Worm (Caenorhabditis elegans) whole organism, L1 larva: ENCODE results near the gene srp-3.

Source experiments
- C04F5.9 ChIP-seq: sonication (generic microtip); optimal IDR thresholded peaks from 2 replicates; lab custom pipeline; 2016; ENCODE audit warnings: missing genetic modification characterization, missing compliant biosample characterization
- C16A3.4 ChIP-seq: fragments of 150-350 bp; optimal IDR thresholded peaks from 2 replicates; lab custom pipeline; 2014; ENCODE audit warnings: missing biosample characterization, missing genetic modification characterization
- F16B12.6 ChIP-seq: fragments of 150-350 bp; optimal IDR thresholded peaks from 2 replicates; lab custom pipeline; 2014; ENCODE audit warnings: missing biosample characterization, missing genetic modification characterization
- Y116A8C.19 ChIP-seq: sonication (generic microtip); optimal IDR thresholded peaks from 2 replicates; lab custom pipeline; 2016; ENCODE audit warnings: missing compliant biosample characterization, missing genetic modification characterization, borderline replicate concordance
- ama-1 ChIP-seq: fragments of 150-350 bp; optimal IDR thresholded peaks from 2 replicates; lab custom pipeline; 2014
- blmp-1 ChIP-seq: fragments of 150-350 bp; optimal IDR thresholded peaks from 2 replicates; lab custom pipeline; 2014; ENCODE audit warnings: missing biosample characterization, missing genetic modification characterization
- ceh-8 ChIP-seq: fragments of 200-800 bp; sonication (Bioruptor generic); optimal IDR thresholded peaks from 2 replicates; lab custom pipeline; 2018; ENCODE audit warnings: mild to moderate bottlenecking, missing genetic modification characterization, moderate library complexity, missing compliant biosample characterization
- ceh-82 ChIP-seq, 3 experiments: fragments of 150-350 bp in 1 of 3; sonication (generic microtip) in 2 of 3; optimal IDR thresholded peaks; 2 replicates each; lab custom pipeline; 2014 to 2017; ENCODE audit warnings: missing biosample characterization in 3 of 3, missing genetic modification characterization in 3 of 3
- ceh-88 ChIP-seq: fragments of 200-800 bp; sonication (Bioruptor generic); IDR thresholded peaks from 2 replicates; pipeline ENCODE4 v1.3.6; 2022; ENCODE audit warnings: missing genetic modification characterization, missing compliant biosample characterization
- dpl-1 ChIP-seq, 3 experiments: fragments of 150-350 bp in 2 of 3; sonication (generic microtip) in 1 of 3; optimal IDR thresholded peaks; 2 replicates each; lab custom pipeline; 2014 to 2017; ENCODE audit warnings: missing biosample characterization in 3 of 3, missing genetic modification characterization in 3 of 3, missing genetic modification reagents in 3 of 3
- dsc-1 ChIP-seq: sonication (generic microtip); optimal IDR thresholded peaks from 2 replicates; lab custom pipeline; 2016; ENCODE audit warnings: mild to moderate bottlenecking, missing genetic modification characterization, missing compliant biosample characterization
- efl-1 ChIP-seq, 4 experiments: fragments of 150-350 bp; optimal IDR thresholded peaks in 3 of 4; peaks in 1 of 4; 1 replicate in 1 of 4; 2 replicates in 3 of 4; lab custom pipeline; 2014; ENCODE audit warnings: missing biosample characterization in 2 of 4, missing genetic modification characterization in 2 of 4, missing genetic modification reagents in 2 of 4
- efl-3 ChIP-seq: fragments of 200-800 bp; sonication (Bioruptor generic); optimal IDR thresholded peaks from 2 replicates; lab custom pipeline; 2018; ENCODE audit warnings: mild to moderate bottlenecking, missing genetic modification characterization, missing compliant biosample characterization
- egl-27 ChIP-seq, 2 experiments: fragments of 150-350 bp in 1 of 2; sonication (generic microtip); optimal IDR thresholded peaks; 3 replicates each; lab custom pipeline; 2017 to 2018; ENCODE audit warnings: missing biosample characterization in 2 of 2, missing genetic modification characterization in 2 of 2, missing genetic modification reagents in 2 of 2
- elt-2 ChIP-seq: sonication (generic microtip); optimal IDR thresholded peaks from 2 replicates; lab custom pipeline; 2016; ENCODE audit warnings: missing genetic modification characterization, mild to moderate bottlenecking, inconsistent platforms, missing compliant biosample characterization, missing genetic modification reagents
- elt-3 ChIP-seq, 6 experiments: fragments of 150-350 bp in 1 of 6; sonication (generic microtip); optimal IDR thresholded peaks; 2 replicates each; lab custom pipeline; 2017 to 2018; ENCODE audit warnings: missing biosample characterization in 6 of 6, missing genetic modification characterization in 6 of 6, inconsistent platforms in 1 of 6
- fkh-10 ChIP-seq: sonication (generic microtip); optimal IDR thresholded peaks from 2 replicates; lab custom pipeline; 2017; ENCODE audit warnings: missing biosample characterization, missing genetic modification reagents, missing genetic modification characterization
- fkh-8 ChIP-seq: sonication (generic microtip); optimal IDR thresholded peaks from 2 replicates; lab custom pipeline; 2016; ENCODE audit warnings: mild to moderate bottlenecking, missing genetic modification characterization, missing compliant biosample characterization
- fos-1 ChIP-seq: fragments of 150-350 bp; optimal IDR thresholded peaks from 2 replicates; lab custom pipeline; 2014; ENCODE audit warnings: missing biosample characterization, missing genetic modification characterization
- hlh-4 ChIP-seq: sonication (generic microtip); optimal IDR thresholded peaks from 2 replicates; lab custom pipeline; 2016; ENCODE audit warnings: mild to moderate bottlenecking, missing genetic modification characterization, missing compliant biosample characterization
- hpl-2 ChIP-seq: fragments of 150-350 bp; optimal IDR thresholded peaks from 2 replicates; lab custom pipeline; 2014; ENCODE audit warnings: missing biosample characterization, missing genetic modification reagents, missing genetic modification characterization
- irx-1 ChIP-seq: sonication (generic microtip); optimal IDR thresholded peaks from 2 replicates; lab custom pipeline; 2016; ENCODE audit warnings: missing genetic modification characterization, missing compliant biosample characterization
- isw-1 ChIP-seq: fragments of 200-800 bp; sonication (Bioruptor generic); IDR thresholded peaks from 2 replicates; pipeline ENCODE4 v1.3.6; 2022; ENCODE audit warnings: missing genetic modification characterization, missing compliant biosample characterization
- jun-1 ChIP-seq: fragments of 150-350 bp; optimal IDR thresholded peaks from 2 replicates; lab custom pipeline; 2014; ENCODE audit warnings: missing biosample characterization, missing genetic modification reagents, missing genetic modification characterization
- lin-13 ChIP-seq: fragments of 150-350 bp; optimal IDR thresholded peaks from 2 replicates; lab custom pipeline; 2014; ENCODE audit warnings: missing biosample characterization, missing genetic modification reagents, missing genetic modification characterization
- lin-14 ChIP-seq: fragments of 200-800 bp; sonication (Bioruptor generic); optimal IDR thresholded peaks from 2 replicates; lab custom pipeline; 2018; ENCODE audit warnings: mild to moderate bottlenecking, missing genetic modification characterization, moderate library complexity, missing compliant biosample characterization
- lin-35 ChIP-seq, 2 experiments: fragments of 150-350 bp; optimal IDR thresholded peaks; 2 replicates each; lab custom pipeline; 2014; ENCODE audit warnings: missing biosample characterization in 2 of 2, missing genetic modification characterization in 2 of 2, missing genetic modification reagents in 2 of 2
- lir-3 ChIP-seq: sonication (generic microtip); optimal IDR thresholded peaks from 2 replicates; lab custom pipeline; 2016; ENCODE audit warnings: mild to moderate bottlenecking, missing genetic modification characterization, moderate library complexity, missing compliant biosample characterization; ENCODE audit not compliant: poor library complexity
- lsy-2 ChIP-seq, 2 experiments: fragments of 150-350 bp; optimal IDR thresholded peaks; 2 replicates each; lab custom pipeline; 2014; ENCODE audit warnings: missing biosample characterization in 2 of 2, missing genetic modification characterization in 2 of 2
- mdl-1 ChIP-seq, 2 experiments: fragments of 150-350 bp; optimal IDR thresholded peaks; 2 replicates each; lab custom pipeline; 2014 to 2017; ENCODE audit warnings: missing biosample characterization in 2 of 2, missing genetic modification characterization in 2 of 2, inconsistent platforms in 1 of 2
- mef-2 ChIP-seq: fragments of 150-350 bp; optimal IDR thresholded peaks from 2 replicates; lab custom pipeline; 2014; ENCODE audit warnings: missing biosample characterization, missing genetic modification characterization
- mep-1 ChIP-seq: fragments of 150-350 bp; optimal IDR thresholded peaks from 2 replicates; lab custom pipeline; 2014; ENCODE audit warnings: missing biosample characterization, missing genetic modification characterization
- nhr-12 ChIP-seq: sonication (generic microtip); optimal IDR thresholded peaks from 2 replicates; lab custom pipeline; 2017; ENCODE audit warnings: missing biosample characterization, missing genetic modification characterization
- nhr-20 ChIP-seq: sonication (generic microtip); optimal IDR thresholded peaks from 2 replicates; lab custom pipeline; 2016; ENCODE audit warnings: mild to moderate bottlenecking, missing genetic modification characterization, missing compliant biosample characterization
- nhr-47 ChIP-seq: sonication (generic microtip); optimal IDR thresholded peaks from 2 replicates; lab custom pipeline; 2016; ENCODE audit warnings: mild to moderate bottlenecking, missing genetic modification characterization, moderate library complexity, missing compliant biosample characterization
- nhr-71 ChIP-seq: sonication (generic microtip); optimal IDR thresholded peaks from 2 replicates; lab custom pipeline; 2016; ENCODE audit warnings: mild to moderate bottlenecking, missing genetic modification characterization, moderate library complexity, missing compliant biosample characterization
- nhr-76 ChIP-seq: sonication (generic microtip); optimal IDR thresholded peaks from 2 replicates; lab custom pipeline; 2017; ENCODE audit warnings: missing biosample characterization, missing genetic modification characterization
- nhr-84 ChIP-seq: sonication (generic microtip); optimal IDR thresholded peaks from 2 replicates; lab custom pipeline; 2017; ENCODE audit warnings: missing biosample characterization, missing genetic modification characterization
- pqm-1 ChIP-seq: sonication (generic microtip); optimal IDR thresholded peaks from 3 replicates; lab custom pipeline; 2017; ENCODE audit warnings: missing biosample characterization, missing genetic modification characterization
- skn-1 ChIP-seq: fragments of 150-350 bp; optimal IDR thresholded peaks from 2 replicates; lab custom pipeline; 2014; ENCODE audit warnings: missing biosample characterization, missing genetic modification characterization
- snpc-4 ChIP-seq: fragments of 150-350 bp; optimal IDR thresholded peaks from 2 replicates; lab custom pipeline; 2014; ENCODE audit warnings: missing biosample characterization, missing genetic modification characterization
- snu-23 ChIP-seq: sonication (generic microtip); optimal IDR thresholded peaks from 2 replicates; lab custom pipeline; 2016; ENCODE audit warnings: missing genetic modification characterization, missing compliant biosample characterization
- sox-4 ChIP-seq: sonication (generic microtip); optimal IDR thresholded peaks from 2 replicates; lab custom pipeline; 2016; ENCODE audit warnings: missing genetic modification characterization, missing compliant biosample characterization
- sptf-1 ChIP-seq: fragments of 150-350 bp; optimal IDR thresholded peaks from 2 replicates; lab custom pipeline; 2014; ENCODE audit warnings: missing biosample characterization, missing genetic modification characterization
- unc-30 ChIP-seq: sonication (generic microtip); optimal IDR thresholded peaks from 2 replicates; lab custom pipeline; 2017; ENCODE audit warnings: missing biosample characterization, missing genetic modification characterization
- unc-62 ChIP-seq: fragments of 150-350 bp; optimal IDR thresholded peaks from 2 replicates; lab custom pipeline; 2014; ENCODE audit warnings: missing biosample characterization, missing genetic modification reagents, missing genetic modification characterization
- xbp-1 ChIP-seq: sonication (generic microtip); optimal IDR thresholded peaks from 2 replicates; lab custom pipeline; 2016; ENCODE audit warnings: missing genetic modification characterization, missing compliant biosample characterization
- zag-1 ChIP-seq: fragments of 150-350 bp; optimal IDR thresholded peaks from 2 replicates; lab custom pipeline; 2014; ENCODE audit warnings: missing biosample characterization, missing genetic modification characterization
- ztf-11 ChIP-seq, 2 experiments: sonication (generic microtip); optimal IDR thresholded peaks; 2 replicates each; lab custom pipeline; 2016 to 2017; ENCODE audit warnings: missing genetic modification characterization in 2 of 2, missing biosample characterization in 1 of 2, missing compliant biosample characterization in 1 of 2
- ztf-4 ChIP-seq: fragments of 150-350 bp; optimal IDR thresholded peaks from 2 replicates; lab custom pipeline; 2014; ENCODE audit warnings: missing biosample characterization, missing genetic modification characterization

Gene srp-3

ce11 chrV:1943465-1943864 lies 34.8 kb downstream of the srp-3 start (continued):
- no peak for TF ChIP-seq mef-2 (tag; lab: Kevin White, UChicago)
- TF ChIP-seq isw-1 (GFP tag; lab: Robert Waterston, UW): peak; percentile 8; the same call in 1 of the 2 replicates
- TF ChIP-seq elt-2 (tag; lab: Kevin White, UChicago): no peak
- peak; percentile 35 for TF ChIP-seq ceh-8
- TF ChIP-seq ztf-4 (tag; lab: Kevin White, UChicago): no peak
- TF ChIP-seq snu-23 (GFP tag; lab: Kevin White, UChicago): peak; percentile 27
- TF ChIP-seq efl-1 (optimal IDR thresholded peaks at IDR 0.05; lab: Kevin White, UChicago): peak in 1 of 2 experiments; percentile 20
- TF ChIP-seq efl-1 (GFP tag; optimal IDR thresholded peaks at IDR 0.05 in 1 of 2; lab: Kevin White, UChicago): no peak
- peak in 1 of 2 experiments; percentile 1 for TF ChIP-seq mdl-1 (tag; optimal IDR thresholded peaks at IDR 0.05; lab: Kevin White, UChicago)
- no peak for TF ChIP-seq C16A3.4 (tag; lab: Kevin White, UChicago)
- TF ChIP-seq fkh-10 (GFP tag; lab: Kevin White, UChicago): peak; percentile 57
- TF ChIP-seq unc-62 (GFP tag; lab: Kevin White, UChicago): no peak
- TF ChIP-seq lsy-2 (tag; optimal IDR thresholded peaks at IDR 0.05; lab: Kevin White, UChicago): peak in 1 of 2 experiments; percentile 9
- no peak for TF ChIP-seq elt-3 (tag; optimal IDR thresholded peaks at IDR 0.05; lab: Kevin White, UChicago)
- TF ChIP-seq hpl-2 (GFP tag; lab: Kevin White, UChicago): no peak
- TF ChIP-seq ama-1: no peak
- TF ChIP-seq snpc-4 (tag; lab: Kevin White, UChicago): no peak
- TF ChIP-seq dsc-1 (tag; lab: Kevin White, UChicago): no peak
- no peak for TF ChIP-seq egl-27 (tag; optimal IDR thresholded peaks at IDR 0.05; lab: Kevin White, UChicago)
- no peak for TF ChIP-seq dpl-1 (GFP tag; optimal IDR thresholded peaks at IDR 0.05; lab: Kevin White, UChicago)
- TF ChIP-seq xbp-1 (tag; lab: Kevin White, UChicago): peak; percentile 36
- no peak for TF ChIP-seq sptf-1 (tag; lab: Kevin White, UChicago)
- no peak for TF ChIP-seq efl-3 (GFP tag; lab: Kevin White, UChicago)
- TF ChIP-seq ceh-82 (tag; optimal IDR thresholded peaks at IDR 0.05; lab: Kevin White, UChicago): peak in 1 of 3 experiments; percentile 47
- TF ChIP-seq nhr-47 (tag; lab: Kevin White, UChicago): peak; percentile 52
- TF ChIP-seq mep-1 (tag; lab: Kevin White, UChicago): no peak
- TF ChIP-seq skn-1: no peak
- TF ChIP-seq nhr-84 (tag; lab: Kevin White, UChicago): no peak
- no peak for TF ChIP-seq jun-1 (tag; lab: Kevin White, UChicago)
- TF ChIP-seq pqm-1 (tag; lab: Kevin White, UChicago): no peak
- TF ChIP-seq sox-4 (tag; lab: Kevin White, UChicago): no peak

- no peak for TF ChIP-seq unc-30 (tag; lab: Kevin White, UChicago)
- TF ChIP-seq ztf-11 (tag; optimal IDR thresholded peaks at IDR 0.05; lab: Kevin White, UChicago): no peak
- TF ChIP-seq Y116A8C.19 (tag; lab: Kevin White, UChicago): no peak
- TF ChIP-seq irx-1 (tag; lab: Kevin White, UChicago): no peak
- TF ChIP-seq lin-14 (GFP tag; lab: Kevin White, UChicago): peak; percentile 26
- TF ChIP-seq lin-13 (GFP tag; lab: Kevin White, UChicago): no peak
- TF ChIP-seq nhr-20 (tag; lab: Kevin White, UChicago): no peak
- TF ChIP-seq egl-27 (tag; optimal IDR thresholded peaks at IDR 0.05; lab: Kevin White, UChicago): no peak
- TF ChIP-seq unc-62 (GFP tag; lab: Kevin White, UChicago): no peak
- no peak for TF ChIP-seq blmp-1
- TF ChIP-seq sptf-1 (tag; lab: Kevin White, UChicago): no peak
- no peak for TF ChIP-seq C04F5.9 (tag; lab: Kevin White, UChicago)
- TF ChIP-seq C16A3.4 (tag; lab: Kevin White, UChicago): no peak
- no peak for TF ChIP-seq xbp-1 (tag; lab: Kevin White, UChicago)
- no peak for TF ChIP-seq skn-1
- TF ChIP-seq nhr-47 (tag; lab: Kevin White, UChicago): peak; percentile 23
- no peak for TF ChIP-seq jun-1 (tag; lab: Kevin White, UChicago)
- TF ChIP-seq ceh-8: peak; percentile 76
- TF ChIP-seq lir-3 (tag; lab: Kevin White, UChicago): no peak
- TF ChIP-seq fkh-8 (tag; lab: Kevin White, UChicago): peak; percentile 53
- TF ChIP-seq nhr-76: no peak
- TF ChIP-seq mep-1 (tag; lab: Kevin White, UChicago): no peak
- no peak for TF ChIP-seq zag-1 (tag; lab: Kevin White, UChicago)
- no peak for TF ChIP-seq mdl-1 (tag; optimal IDR thresholded peaks at IDR 0.05; lab: Kevin White, UChicago)
- TF ChIP-seq ceh-88 (GFP tag; lab: Robert Waterston, UW): no peak
- peak; percentile 10 for TF ChIP-seq nhr-71 (tag; lab: Kevin White, UChicago)
- TF ChIP-seq hlh-4 (tag; lab: Kevin White, UChicago): no peak
- no peak for TF ChIP-seq nhr-12 (tag; lab: Kevin White, UChicago)
- no peak for TF ChIP-seq fos-1 (tag; lab: Kevin White, UChicago)
- TF ChIP-seq lin-35 (GFP tag; optimal IDR thresholded peaks at IDR 0.05; lab: Kevin White, UChicago): no peak
- TF ChIP-seq F16B12.6 (tag; lab: Kevin White, UChicago): no peak
Observed at ce11 chrV:1945875-1946274, 37.2 kb downstream of the srp-3 start.
